Worm (Caenorhabditis elegans) whole organism, L3 larva: Measurements from ENCODE around the gene C39B10.7.

Experiments
- elt-3 ChIP-seq, 3 experiments: fragments of 150-350 bp in 1 of 3; sonication (generic microtip) in 2 of 3; optimal IDR thresholded peaks; 2 replicates in 2 of 3; 4 replicates in 1 of 3; lab custom pipeline; 2014 to 2017; ENCODE audit warnings: missing biosample characterization in 3 of 3, missing genetic modification characterization in 3 of 3
- nhr-11 ChIP-seq: fragments of 150-350 bp; optimal IDR thresholded peaks from 2 replicates; lab custom pipeline; 2014; ENCODE audit warnings: missing biosample characterization, missing genetic modification characterization

ce11 chrX:10463542-10463941, 13.1 kb upstream of the C39B10.7 start, which contains the start of gene C39B10.1:
- TF ChIP-seq nhr-11 (tag; lab: Kevin White, UChicago) (no peak), elt-3 (tag; optimal IDR thresholded peaks at IDR 0.05; lab: Kevin White, UChicago) (no peak)
